Fruit fly (Drosophila melanogaster) whole organism, embryonic: ENCODE measurements around the gene CG31051.

ENCODE experiments used
- Abd-B ChIP-seq: fragments of 200-800 bp; sonication (Bioruptor generic); optimal IDR thresholded peaks from 2 replicates; lab custom pipeline; 2018; ENCODE audit warnings: missing biosample characterization, mild to moderate bottlenecking, missing genetic modification characterization, moderate library complexity
- Atf3 ChIP-seq: fragments of 200-800 bp; sonication (Bioruptor generic); optimal IDR thresholded peaks from 3 replicates; lab custom pipeline; 2016; ENCODE audit warnings: missing biosample characterization, missing genetic modification characterization
- BEAF-32 ChIP-seq: fragments of 200-800 bp; sonication (Bioruptor generic); optimal IDR thresholded peaks from 3 replicates; lab custom pipeline; 2017; ENCODE audit warnings: missing biosample characterization, missing genetic modification characterization, mild to moderate bottlenecking, moderate library complexity, missing genetic modification reagents
- Blimp-1 ChIP-seq: fragments of 200-800 bp; sonication (Bioruptor generic); optimal IDR thresholded peaks from 3 replicates; lab custom pipeline; 2018; ENCODE audit warnings: missing biosample characterization, missing genetic modification characterization, mild to moderate bottlenecking, moderate library complexity, missing genetic modification reagents
- CG10366 ChIP-seq: fragments of 200-800 bp; sonication (Bioruptor generic); IDR thresholded peaks from 2 replicates; pipeline ENCODE4 v1.3.6; 2022; ENCODE audit warnings: missing biosample characterization, missing genetic modification characterization
- CG11560 ChIP-seq: fragments of 200-800 bp; sonication (Bioruptor generic); IDR thresholded peaks from 3 replicates; pipeline ENCODE4 v1.3.6; 2022; ENCODE audit warnings: missing biosample characterization, missing genetic modification characterization
- CG12155 ChIP-seq: fragments of 200-800 bp; sonication (Bioruptor generic); optimal IDR thresholded peaks from 3 replicates; lab custom pipeline; 2016; ENCODE audit warnings: missing biosample characterization, missing genetic modification characterization
- CG12391 ChIP-seq: fragments of 200-800 bp; sonication (Bioruptor generic); optimal IDR thresholded peaks from 3 replicates; lab custom pipeline; 2018; ENCODE audit warnings: missing biosample characterization, mild to moderate bottlenecking, missing genetic modification characterization, moderate library complexity
- CG12942 ChIP-seq: fragments of 200-800 bp; sonication (Bioruptor generic); optimal IDR thresholded peaks from 3 replicates; lab custom pipeline; 2016; ENCODE audit warnings: missing biosample characterization, missing genetic modification characterization
- CG14441 ChIP-seq: fragments of 200-800 bp; sonication (Bioruptor generic); IDR thresholded peaks from 2 replicates; pipeline ENCODE4 v1.3.6; 2022; ENCODE audit warnings: missing biosample characterization, missing genetic modification characterization
- CG14710 ChIP-seq: fragments of 200-800 bp; sonication (Bioruptor generic); optimal IDR thresholded peaks from 3 replicates; lab custom pipeline; 2019; ENCODE audit warnings: missing biosample characterization, mild to moderate bottlenecking, missing genetic modification characterization, moderate library complexity
- CG15696 ChIP-seq: fragments of 200-800 bp; sonication (Bioruptor generic); optimal IDR thresholded peaks from 2 replicates; lab custom pipeline; 2019; ENCODE audit warnings: missing biosample characterization, mild to moderate bottlenecking, missing genetic modification characterization, moderate library complexity
- CG17612 ChIP-seq: fragments of 200-800 bp; sonication (Bioruptor generic); IDR thresholded peaks from 2 replicates; pipeline ENCODE4 v1.3.6; 2022; ENCODE audit warnings: missing biosample characterization, missing genetic modification characterization
- CG2116 ChIP-seq: fragments of 200-800 bp; sonication (Bioruptor generic); optimal IDR thresholded peaks from 3 replicates; lab custom pipeline; 2018; ENCODE audit warnings: missing biosample characterization, mild to moderate bottlenecking, missing genetic modification characterization
- CG2129 ChIP-seq: fragments of 200-800 bp; sonication (Bioruptor generic); IDR thresholded peaks from 2 replicates; pipeline ENCODE4 v1.3.6; 2022; ENCODE audit warnings: missing biosample characterization, missing genetic modification characterization; ENCODE audit not compliant: partially characterized antibody
- CG30431 ChIP-seq: fragments of 200-800 bp; sonication (Bioruptor generic); optimal IDR thresholded peaks from 2 replicates; lab custom pipeline; 2017; ENCODE audit warnings: missing biosample characterization, missing genetic modification characterization
- CG33557 ChIP-seq: fragments of 200-800 bp; sonication (Bioruptor generic); optimal IDR thresholded peaks from 2 replicates; lab custom pipeline; 2019; ENCODE audit warnings: missing biosample characterization, mild to moderate bottlenecking, missing genetic modification characterization, moderate library complexity
- CG3407 ChIP-seq: fragments of 200-800 bp; sonication (Bioruptor generic); optimal IDR thresholded peaks from 2 replicates; lab custom pipeline; 2018; ENCODE audit warnings: missing biosample characterization, mild to moderate bottlenecking, missing genetic modification characterization
- CG6654 ChIP-seq: fragments of 200-800 bp; sonication (Bioruptor generic); optimal IDR thresholded peaks from 2 replicates; lab custom pipeline; 2017; ENCODE audit warnings: missing biosample characterization, mild to moderate bottlenecking, missing genetic modification characterization
- CG6854 ChIP-seq: fragments of 200-800 bp; sonication (Bioruptor generic); optimal IDR thresholded peaks from 3 replicates; lab custom pipeline; 2017; ENCODE audit warnings: missing biosample characterization, mild to moderate bottlenecking, missing genetic modification characterization
- CG7372 ChIP-seq: fragments of 200-800 bp; sonication (Bioruptor generic); IDR thresholded peaks from 2 replicates; pipeline ENCODE4 v1.3.6; 2022; ENCODE audit warnings: missing biosample characterization, missing genetic modification characterization
- CG7963 ChIP-seq: fragments of 200-800 bp; sonication (Bioruptor generic); IDR thresholded peaks from 3 replicates; pipeline ENCODE4 v1.3.6; 2022; ENCODE audit warnings: missing biosample characterization, missing genetic modification characterization; ENCODE audit not compliant: partially characterized antibody
- CG8924 ChIP-seq: fragments of 200-800 bp; optimal IDR thresholded peaks from 3 replicates; lab custom pipeline; 2019; ENCODE audit warnings: missing biosample characterization, mild to moderate bottlenecking, missing genetic modification characterization, moderate library complexity
- CG9797 ChIP-seq: fragments of 200-800 bp; sonication (Bioruptor generic); optimal IDR thresholded peaks from 3 replicates; lab custom pipeline; 2018; ENCODE audit warnings: missing biosample characterization, mild to moderate bottlenecking, missing genetic modification characterization
- Chrac-16 ChIP-seq: fragments of 200-800 bp; sonication (Bioruptor generic); optimal IDR thresholded peaks from 3 replicates; lab custom pipeline; 2016; ENCODE audit warnings: missing biosample characterization, missing genetic modification characterization
- CoRest ChIP-seq: fragments of 200-800 bp; sonication (Bioruptor generic); optimal IDR thresholded peaks from 3 replicates; lab custom pipeline; 2018; ENCODE audit warnings: missing biosample characterization, mild to moderate bottlenecking, missing genetic modification characterization, moderate library complexity
- Dref ChIP-seq: fragments of 200-800 bp; sonication (Bioruptor generic); IDR thresholded peaks from 2 replicates; pipeline ENCODE4 v1.3.6; 2022; ENCODE audit warnings: missing biosample characterization, missing genetic modification characterization
- Ets65A ChIP-seq: fragments of 200-800 bp; sonication (Bioruptor generic); peaks from one replicate; lab custom pipeline; 2016; ENCODE audit warnings: missing biosample characterization, missing genetic modification characterization
- HLH4C ChIP-seq: fragments of 200-800 bp; sonication (Bioruptor generic); IDR thresholded peaks from 3 replicates; pipeline ENCODE4 v1.3.6; 2022; ENCODE audit warnings: missing biosample characterization, missing genetic modification characterization; ENCODE audit not compliant: partially characterized antibody
- Hr39 ChIP-seq: fragments of >200 bp; optimal IDR thresholded peaks from 2 replicates; lab custom pipeline; 2017
- Med ChIP-seq: fragments of 200-800 bp; sonication (Bioruptor generic); peaks from one replicate; lab custom pipeline; 2016; ENCODE audit warnings: missing biosample characterization, missing genetic modification characterization, mild to moderate bottlenecking, inconsistent platforms, moderate library complexity
- Ptx1 ChIP-seq: fragments of 200-800 bp; sonication (Bioruptor generic); IDR thresholded peaks from 2 replicates; pipeline ENCODE4 v1.3.6; 2022; ENCODE audit warnings: missing biosample characterization, missing genetic modification characterization
- Six4 ChIP-seq: fragments of 200-800 bp; sonication (Bioruptor generic); optimal IDR thresholded peaks from 2 replicates; lab custom pipeline; 2016; ENCODE audit warnings: missing biosample characterization, missing genetic modification characterization
- Sox102F ChIP-seq: fragments of 200-800 bp; sonication (Bioruptor generic); optimal IDR thresholded peaks from 2 replicates; lab custom pipeline; 2018; ENCODE audit warnings: missing biosample characterization, mild to moderate bottlenecking, missing genetic modification characterization, moderate library complexity
- Sry-δ ChIP-seq: fragments of 200-800 bp; sonication (Bioruptor generic); optimal IDR thresholded peaks from 2 replicates; lab custom pipeline; 2016; ENCODE audit warnings: missing biosample characterization, missing genetic modification characterization
- bcd ChIP-seq: fragments of 200-800 bp; sonication (Bioruptor generic); optimal IDR thresholded peaks from 2 replicates; lab custom pipeline; 2017; ENCODE audit warnings: missing biosample characterization, mild to moderate bottlenecking, missing genetic modification characterization
- bsh ChIP-seq, 2 experiments: fragments of 200-800 bp; sonication (Bioruptor generic); optimal IDR thresholded peaks; 2 replicates each; lab custom pipeline; 2017 to 2018; ENCODE audit warnings: mild to moderate bottlenecking in 2 of 2, missing biosample characterization in 2 of 2, missing genetic modification characterization in 2 of 2, moderate library complexity in 1 of 2
- gsb-n ChIP-seq: fragments of 200-800 bp; sonication (Bioruptor generic); optimal IDR thresholded peaks from 3 replicates; lab custom pipeline; 2018; ENCODE audit warnings: missing biosample characterization, mild to moderate bottlenecking, missing genetic modification characterization
- mam ChIP-seq: fragments of 200-800 bp; sonication (Bioruptor generic); optimal IDR thresholded peaks from 3 replicates; lab custom pipeline; 2016; ENCODE audit warnings: missing biosample characterization, missing genetic modification characterization
- nom ChIP-seq: fragments of 200-800 bp; sonication (Bioruptor generic); optimal IDR thresholded peaks from 2 replicates; lab custom pipeline; 2017; ENCODE audit warnings: missing biosample characterization, missing genetic modification characterization, mild to moderate bottlenecking, moderate library complexity, missing genetic modification reagents
- onecut ChIP-seq: fragments of 200-800 bp; sonication (Bioruptor generic); IDR thresholded peaks from 2 replicates; pipeline ENCODE4 v1.3.6; 2022; ENCODE audit warnings: missing biosample characterization, missing genetic modification characterization
- pzg ChIP-seq: fragments of 200-800 bp; sonication (Bioruptor generic); optimal IDR thresholded peaks from 3 replicates; lab custom pipeline; 2018; ENCODE audit warnings: missing biosample characterization, mild to moderate bottlenecking, missing genetic modification characterization, moderate library complexity
- repo ChIP-seq: fragments of 200-800 bp; sonication (Bioruptor generic); optimal IDR thresholded peaks from 2 replicates; lab custom pipeline; 2016; ENCODE audit warnings: missing biosample characterization, missing genetic modification characterization
- slbo ChIP-seq: fragments of 200-800 bp; sonication (Bioruptor generic); IDR thresholded peaks from 2 replicates; pipeline ENCODE4 v1.3.6; 2022; ENCODE audit warnings: missing biosample characterization, missing genetic modification characterization
- sob ChIP-seq: fragments of 200-800 bp; sonication (Bioruptor generic); IDR thresholded peaks from 2 replicates; pipeline ENCODE4 v1.3.6; 2022; ENCODE audit warnings: missing biosample characterization, missing genetic modification characterization
- stwl ChIP-seq: fragments of 200-800 bp; sonication (Bioruptor generic); optimal IDR thresholded peaks from 3 replicates; lab custom pipeline; 2018; ENCODE audit warnings: missing biosample characterization, mild to moderate bottlenecking, missing genetic modification characterization, moderate library complexity
- tio ChIP-seq: fragments of 200-800 bp; sonication (Bioruptor generic); optimal IDR thresholded peaks from 2 replicates; lab custom pipeline; 2017; ENCODE audit warnings: missing biosample characterization, missing genetic modification characterization, inconsistent platforms
- wor ChIP-seq: fragments of 200-800 bp; sonication (Bioruptor generic); IDR thresholded peaks from 2 replicates; pipeline ENCODE4 v1.3.6; 2022; ENCODE audit warnings: missing biosample characterization, missing genetic modification characterization

CG31051 gene

DNA sequence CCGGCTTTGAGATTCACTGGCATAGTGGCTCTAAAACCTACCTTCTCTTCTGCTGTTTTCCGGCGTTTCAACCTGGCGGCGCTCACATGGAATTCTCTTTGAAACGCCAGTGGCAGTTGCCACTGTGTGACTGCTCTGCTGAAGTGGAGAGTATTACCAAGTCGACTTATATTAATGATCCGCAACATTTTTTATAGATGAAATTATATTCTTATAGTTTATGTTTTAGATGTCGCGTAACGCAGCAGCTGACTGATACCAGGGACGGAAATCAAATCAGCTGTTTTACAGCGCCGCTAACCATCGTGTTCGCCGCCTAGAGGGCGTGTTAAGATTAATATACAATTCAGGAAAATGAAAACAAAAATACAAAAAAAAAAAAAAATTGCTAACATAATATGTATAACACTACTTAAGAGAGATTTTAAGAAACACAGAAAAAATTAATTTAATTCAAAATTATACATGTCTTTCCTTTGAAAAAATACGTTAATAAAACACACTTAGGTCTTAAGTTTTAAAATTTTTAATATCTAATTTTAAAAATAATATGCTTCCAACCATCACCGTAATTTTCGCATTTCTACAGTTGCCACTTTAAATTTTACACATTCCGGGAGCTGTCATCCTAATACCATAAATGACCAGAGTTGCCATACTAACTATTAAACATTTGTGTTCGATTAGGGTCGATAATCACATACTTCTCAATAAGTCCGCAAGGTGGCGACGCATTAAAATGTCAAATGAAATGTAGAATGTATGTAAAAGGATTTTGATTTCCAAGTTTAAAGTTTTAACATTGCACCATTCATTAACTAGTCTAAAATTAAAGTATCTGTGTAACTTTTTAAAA is 24.5 kb upstream of the CG31051 start, which contains the start of gene mIF2 (continued):
- TF ChIP-seq Sry-δ (GFP tag; lab: Kevin White, UChicago) (peak; percentile 27), CG14441 (GFP tag; lab: Robert Waterston, UW) (no peak), BEAF-32 (GFP tag; lab: Kevin White, UChicago) (peak; percentile 20), CG2116 (GFP tag; lab: Kevin White, UChicago) (peak; percentile 57), CG33557 (GFP tag; lab: Kevin White, UChicago) (peak; percentile 2), CoRest (tag; lab: Kevin White, UChicago) (peak; percentile 27), tio (GFP tag; lab: Kevin White, UChicago) (peak; percentile 11), nom (peak; percentile 35), CG11560 (tag; lab: Robert Waterston, UW) (peak; percentile 24; the same call in 1 of the 3 replicates), pzg (GFP tag; lab: Kevin White, UChicago) (peak; percentile 27), CG6854 (GFP tag; lab: Kevin White, UChicago) (peak; percentile 40), CG30431 (GFP tag; lab: Kevin White, UChicago) (no peak), sob (GFP tag; lab: Robert Waterston, UW) (peak; percentile 59), onecut (peak; percentile 61), wor (GFP tag; lab: Robert Waterston, UW) (no peak), CG2129 (no peak), CG14710 (peak; percentile 61), Atf3 (GFP tag; lab: Kevin White, UChicago) (no peak), Dref (GFP tag; lab: Robert Waterston, UW) (peak; percentile 60), bsh (GFP tag; optimal IDR thresholded peaks at IDR 0.05; lab: Kevin White, UChicago) (peak in 1 of 2 experiments; percentile 27), Six4 (GFP tag; lab: Kevin White, UChicago) (no peak), mam (GFP tag; lab: Kevin White, UChicago) (peak; percentile 39), repo (GFP tag; lab: Kevin White, UChicago) (no peak), CG8924 (tag; lab: Kevin White, UChicago) (peak; percentile 18), Blimp-1 (peak; percentile 3), slbo (GFP tag; lab: Robert Waterston, UW) (peak; percentile 33; the same call in 1 of the 2 replicates), CG7372 (GFP tag; lab: Robert Waterston, UW) (0 out of 2 replicates have a peak, but pooled peaks have one; percentile 29), CG17612 (GFP tag; lab: Robert Waterston, UW) (no peak), CG10366 (peak; percentile 32; the same call in 1 of the 2 replicates), CG7963 (GFP tag; lab: Robert Waterston, UW) (no peak), CG12155 (GFP tag; lab: Kevin White, UChicago) (peak; percentile 7), Ptx1 (0 out of 2 replicates have a peak, but pooled peaks have one; percentile 25), CG9797 (GFP tag; lab: Kevin White, UChicago) (peak; percentile 11), Med (peak; percentile 76), CG12391 (peak; percentile 59), Abd-B (GFP tag; lab: Kevin White, UChicago) (peak; percentile 36), HLH4C (no peak), Chrac-16 (GFP tag; lab: Kevin White, UChicago) (peak; percentile 3), Ets65A (GFP tag; lab: Kevin White, UChicago) (peak; percentile 85), CG12942 (peak; percentile 18), CG6654 (GFP tag; lab: Kevin White, UChicago) (peak; percentile 99), stwl (tag; lab: Kevin White, UChicago) (peak; percentile 22), bcd (peak; percentile 8), gsb-n (tag; lab: Kevin White, UChicago) (no peak), CG3407 (GFP tag; lab: Kevin White, UChicago) (no peak), Hr39 (lab: Kevin White, UChicago) (no peak), CG15696 (tag; lab: Kevin White, UChicago) (peak; percentile 39), Sox102F (GFP tag; lab: Kevin White, UChicago) (peak; percentile 19)
